Worm (Caenorhabditis elegans) whole organism, L4 larva: Measurements from ENCODE around the gene fbxb-96.

Source experiments
- F10B5.3 ChIP-seq: sonication (generic microtip); optimal IDR thresholded peaks from 2 replicates; lab custom pipeline; 2016; ENCODE audit warnings: mild to moderate bottlenecking, missing genetic modification characterization, missing compliant biosample characterization
- F44E2.7 ChIP-seq: fragments of 200-800 bp; sonication (Bioruptor generic); IDR thresholded peaks from 2 replicates; pipeline ENCODE4 v2.1.2; 2022; ENCODE audit warnings: missing genetic modification characterization, missing compliant biosample characterization
- aly-2 ChIP-seq: sonication (generic microtip); optimal IDR thresholded peaks from 2 replicates; lab custom pipeline; 2018; ENCODE audit warnings: missing biosample characterization, missing genetic modification characterization
- dmd-6 ChIP-seq: fragments of 200-800 bp; sonication (Bioruptor generic); IDR thresholded peaks from 2 replicates; pipeline ENCODE4 v1.3.6; 2022; ENCODE audit warnings: missing genetic modification reagents, missing genetic modification characterization, missing compliant biosample characterization
- dpl-1 ChIP-seq: fragments of 150-350 bp; optimal IDR thresholded peaks from 2 replicates; lab custom pipeline; 2014; ENCODE audit warnings: missing biosample characterization, missing genetic modification reagents, missing genetic modification characterization
- mes-2 ChIP-seq: sonication (generic microtip); optimal IDR thresholded peaks from 2 replicates; lab custom pipeline; 2016; ENCODE audit warnings: missing genotype, mild to moderate bottlenecking, missing genetic modification characterization, missing compliant biosample characterization; ENCODE audit not compliant: poor library complexity, severe bottlenecking
- nhr-237 ChIP-seq: sonication (generic microtip); optimal IDR thresholded peaks from 2 replicates; lab custom pipeline; 2017; ENCODE audit warnings: missing biosample characterization, missing genetic modification characterization
- nhr-28 ChIP-seq: fragments of 150-350 bp; optimal IDR thresholded peaks from 2 replicates; lab custom pipeline; 2014; ENCODE audit warnings: missing biosample characterization, missing genetic modification characterization
- rbr-2 ChIP-seq: sonication (generic microtip); optimal IDR thresholded peaks from 2 replicates; lab custom pipeline; 2016; ENCODE audit warnings: missing genotype, missing genetic modification characterization, missing compliant biosample characterization
- saeg-2 ChIP-seq: fragments of 200-800 bp; sonication (Bioruptor generic); IDR thresholded peaks from 2 replicates; pipeline ENCODE4 v1.3.6; 2022; ENCODE audit warnings: missing genetic modification reagents, missing genetic modification characterization, missing compliant biosample characterization
- ztf-11 ChIP-seq: fragments of 150-350 bp; optimal IDR thresholded peaks from 2 replicates; lab custom pipeline; 2014; ENCODE audit warnings: missing biosample characterization, missing genetic modification characterization

DNA sequence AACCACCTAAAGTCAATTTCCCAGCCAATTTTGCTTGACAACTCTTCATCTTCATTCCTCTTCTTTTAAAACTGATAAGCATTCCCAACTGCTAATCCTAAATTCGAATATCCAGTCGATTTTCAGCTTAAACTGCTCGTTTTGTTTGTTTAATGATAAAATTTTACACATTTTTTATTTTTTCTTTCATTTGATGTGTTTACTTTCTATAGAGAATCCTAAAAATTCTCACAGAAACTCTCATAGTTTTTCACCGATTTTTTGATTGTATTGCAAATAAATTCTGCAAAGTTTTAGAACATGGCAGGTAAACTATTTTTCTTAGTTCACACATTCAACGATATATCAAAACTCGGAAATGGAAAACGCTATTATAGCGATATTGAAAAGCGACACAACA lies 45.6 kb upstream of the fbxb-96 start, which contains the start of gene math-25:
- no peak for TF ChIP-seq dmd-6
- TF ChIP-seq nhr-237, result no peak
- TF ChIP-seq mes-2 (tag; lab: Kevin White, UChicago), result no peak
- TF ChIP-seq aly-2, result no peak
- TF ChIP-seq dpl-1 (GFP tag; lab: Kevin White, UChicago), result no peak
- no peak for TF ChIP-seq F44E2.7 (GFP tag; lab: Robert Waterston, UW)
- no peak for TF ChIP-seq saeg-2 (GFP tag; lab: Robert Waterston, UW)
- TF ChIP-seq ztf-11 (tag; lab: Kevin White, UChicago), result no peak
- no peak for TF ChIP-seq nhr-28 (tag; lab: Kevin White, UChicago)
- TF ChIP-seq F10B5.3, result no peak
- no peak for TF ChIP-seq rbr-2 (tag; lab: Kevin White, UChicago)
